Fruit fly (Drosophila melanogaster) whole organism, embryonic: ENCODE measurements around the gene CG13694.

ENCODE experiments used
- CG10366 ChIP-seq: fragments of 200-800 bp; sonication (Bioruptor generic); IDR thresholded peaks from 2 replicates; pipeline ENCODE4 v1.3.6; 2022; ENCODE audit warnings: missing biosample characterization, missing genetic modification characterization
- CG12071 ChIP-seq: fragments of 200-800 bp; sonication (Bioruptor generic); optimal IDR thresholded peaks from 3 replicates; lab custom pipeline; 2018; ENCODE audit warnings: missing biosample characterization, mild to moderate bottlenecking, missing genetic modification characterization
- CG12219 ChIP-seq: fragments of 200-800 bp; sonication (Bioruptor generic); optimal IDR thresholded peaks from 3 replicates; lab custom pipeline; 2018; ENCODE audit warnings: missing biosample characterization, mild to moderate bottlenecking, missing genetic modification characterization
- CG12299 ChIP-seq: fragments of 200-800 bp; sonication (Bioruptor generic); optimal IDR thresholded peaks from 2 replicates; lab custom pipeline; 2018; ENCODE audit warnings: missing biosample characterization, mild to moderate bottlenecking, missing genetic modification characterization
- CG12769 ChIP-seq: fragments of 200-800 bp; sonication (Bioruptor generic); optimal IDR thresholded peaks from 2 replicates; lab custom pipeline; 2019; ENCODE audit warnings: missing biosample characterization, mild to moderate bottlenecking, missing genetic modification characterization, moderate library complexity
- CG13775 ChIP-seq: fragments of 200-800 bp; sonication (Bioruptor generic); optimal IDR thresholded peaks from 3 replicates; lab custom pipeline; 2017; ENCODE audit warnings: missing biosample characterization, mild to moderate bottlenecking, missing genetic modification characterization
- CG15073 ChIP-seq: fragments of 200-800 bp; sonication (Bioruptor generic); optimal IDR thresholded peaks from 2 replicates; lab custom pipeline; 2016; ENCODE audit warnings: missing biosample characterization, missing genetic modification characterization
- CG15269 ChIP-seq: fragments of 200-800 bp; sonication (Bioruptor generic); optimal IDR thresholded peaks from 2 replicates; lab custom pipeline; 2018; ENCODE audit warnings: missing biosample characterization, mild to moderate bottlenecking, missing genetic modification characterization, moderate library complexity
- CG1529 ChIP-seq: fragments of 200-800 bp; sonication (Bioruptor generic); optimal IDR thresholded peaks from 3 replicates; lab custom pipeline; 2018; ENCODE audit warnings: missing biosample characterization, missing genetic modification characterization
- CG17802 ChIP-seq: fragments of 200-800 bp; sonication (Bioruptor generic); optimal IDR thresholded peaks from 2 replicates; lab custom pipeline; 2018; ENCODE audit warnings: missing biosample characterization, mild to moderate bottlenecking, missing genetic modification characterization, moderate library complexity
- CG34376 ChIP-seq: fragments of 200-800 bp; sonication (Bioruptor generic); optimal IDR thresholded peaks from 2 replicates; lab custom pipeline; 2018; ENCODE audit warnings: missing biosample characterization, mild to moderate bottlenecking, missing genetic modification characterization
- CG42726 ChIP-seq: fragments of 200-800 bp; sonication (Bioruptor generic); IDR thresholded peaks from 2 replicates; pipeline ENCODE4 v1.3.6; 2022; ENCODE audit warnings: missing biosample characterization, missing genetic modification characterization; ENCODE audit not compliant: partially characterized antibody
- CG4617 ChIP-seq: fragments of 200-800 bp; sonication (Bioruptor generic); optimal IDR thresholded peaks from 3 replicates; lab custom pipeline; 2016; ENCODE audit warnings: missing biosample characterization, missing genetic modification characterization, borderline replicate concordance
- CG6254 ChIP-seq: fragments of 200-800 bp; sonication (Bioruptor generic); optimal IDR thresholded peaks from 3 replicates; lab custom pipeline; 2017; ENCODE audit warnings: mild to moderate bottlenecking, missing biosample characterization, missing genetic modification reagents, missing genetic modification characterization
- CG6791 ChIP-seq: fragments of 200-800 bp; sonication (Bioruptor generic); IDR thresholded peaks from 3 replicates; pipeline ENCODE4 v1.3.6; 2022; ENCODE audit warnings: missing biosample characterization, missing genetic modification characterization; ENCODE audit not compliant: partially characterized antibody
- CHES-1-like ChIP-seq: fragments of 200-800 bp; sonication (Bioruptor generic); optimal IDR thresholded peaks from 2 replicates; lab custom pipeline; 2016; ENCODE audit warnings: missing biosample characterization, missing genetic modification characterization
- D ChIP-seq, 2 experiments: fragments of 200-800 bp in 1 of 2; fragments of >200 bp in 1 of 2; sonication (Bioruptor generic) in 1 of 2; optimal IDR thresholded peaks; 2 replicates in 1 of 2; 3 replicates in 1 of 2; lab custom pipeline; 2017; ENCODE audit warnings: mild to moderate bottlenecking in 1 of 2, missing biosample characterization in 1 of 2, missing genetic modification characterization in 1 of 2, missing genetic modification reagents in 1 of 2
- D19B ChIP-seq: fragments of 200-800 bp; sonication (Bioruptor generic); optimal IDR thresholded peaks from 2 replicates; lab custom pipeline; 2017; ENCODE audit warnings: missing biosample characterization, mild to moderate bottlenecking, missing genetic modification characterization
- Dip3 ChIP-seq: fragments of 200-800 bp; sonication (Bioruptor generic); optimal IDR thresholded peaks from 3 replicates; lab custom pipeline; 2016; ENCODE audit warnings: missing biosample characterization, missing genetic modification characterization
- Doc2 ChIP-seq: fragments of 200-800 bp; sonication (Bioruptor generic); IDR thresholded peaks from 2 replicates; pipeline ENCODE4 v1.3.6; 2022; ENCODE audit warnings: missing biosample characterization, missing genetic modification characterization
- Eip74EF ChIP-seq, 2 experiments: fragments of 200-800 bp in 1 of 2; fragments of >200 bp in 1 of 2; sonication (Bioruptor generic) in 1 of 2; optimal IDR thresholded peaks; 2 replicates each; lab custom pipeline; 2017 to 2019; ENCODE audit warnings: missing biosample characterization in 2 of 2, missing genetic modification characterization in 2 of 2, mild to moderate bottlenecking in 1 of 2, moderate library complexity in 1 of 2
- H2.0 ChIP-seq: fragments of 200-800 bp; sonication (Bioruptor generic); IDR thresholded peaks from 2 replicates; pipeline ENCODE4 v1.3.6; 2022; ENCODE audit warnings: missing biosample characterization, missing genetic modification characterization
- HLH3B ChIP-seq: fragments of 200-800 bp; sonication (Bioruptor generic); IDR thresholded peaks from 2 replicates; pipeline ENCODE4 v1.3.6; 2022; ENCODE audit warnings: missing biosample characterization, missing genetic modification characterization
- Hey ChIP-seq: fragments of 200-800 bp; sonication (Bioruptor generic); optimal IDR thresholded peaks from 3 replicates; lab custom pipeline; 2018; ENCODE audit warnings: missing biosample characterization, mild to moderate bottlenecking, missing genetic modification characterization
- Hr3 ChIP-seq: fragments of 200-800 bp; sonication (Bioruptor generic); optimal IDR thresholded peaks from 3 replicates; lab custom pipeline; 2016; ENCODE audit warnings: missing biosample characterization, missing genetic modification characterization
- Jarid2 ChIP-seq: fragments of 200-800 bp; sonication (Bioruptor generic); optimal IDR thresholded peaks from 3 replicates; lab custom pipeline; 2017; ENCODE audit warnings: mild to moderate bottlenecking, missing biosample characterization, missing genetic modification reagents, missing genetic modification characterization
- Med ChIP-seq: fragments of 200-800 bp; sonication (Bioruptor generic); peaks from one replicate; lab custom pipeline; 2016; ENCODE audit warnings: missing biosample characterization, missing genetic modification characterization, mild to moderate bottlenecking, inconsistent platforms, moderate library complexity
- Neu2 ChIP-seq: fragments of 200-800 bp; sonication (Bioruptor generic); optimal IDR thresholded peaks from 3 replicates; lab custom pipeline; 2016; ENCODE audit warnings: missing biosample characterization, missing genetic modification characterization, borderline replicate concordance
- Ptx1 ChIP-seq: fragments of 200-800 bp; sonication (Bioruptor generic); IDR thresholded peaks from 2 replicates; pipeline ENCODE4 v1.3.6; 2022; ENCODE audit warnings: missing biosample characterization, missing genetic modification characterization
- Stat92E ChIP-seq, 3 experiments: fragments of >200 bp in 2 of 3; fragments of 200-800 bp in 1 of 3; sonication (Bioruptor generic) in 1 of 3; optimal IDR thresholded peaks; 2 replicates each; lab custom pipeline; 2017 to 2019; ENCODE audit warnings: missing biosample characterization in 3 of 3, missing genetic modification characterization in 3 of 3, mild to moderate bottlenecking in 1 of 3, moderate library complexity in 1 of 3
- YL-1 ChIP-seq: fragments of 200-800 bp; sonication (Bioruptor generic); optimal IDR thresholded peaks from 3 replicates; lab custom pipeline; 2017; ENCODE audit warnings: missing biosample characterization, mild to moderate bottlenecking, missing genetic modification characterization
- al ChIP-seq: fragments of 200-800 bp; sonication (Bioruptor generic); IDR thresholded peaks from 2 replicates; pipeline ENCODE4 v1.3.6; 2022; ENCODE audit warnings: missing biosample characterization, missing genetic modification characterization
- bcd ChIP-seq: fragments of 200-800 bp; sonication (Bioruptor generic); optimal IDR thresholded peaks from 2 replicates; lab custom pipeline; 2017; ENCODE audit warnings: missing biosample characterization, mild to moderate bottlenecking, missing genetic modification characterization
- corto ChIP-seq: fragments of 200-800 bp; sonication (Bioruptor generic); optimal IDR thresholded peaks from 2 replicates; lab custom pipeline; 2016; ENCODE audit warnings: missing biosample characterization, mild to moderate bottlenecking, missing genetic modification characterization, moderate library complexity
- crc ChIP-seq: fragments of 200-800 bp; sonication (Bioruptor generic); optimal IDR thresholded peaks from 2 replicates; lab custom pipeline; 2016; ENCODE audit warnings: missing biosample characterization, missing genetic modification characterization
- gro ChIP-seq: fragments of 200-800 bp; sonication (Bioruptor generic); optimal IDR thresholded peaks from 2 replicates; lab custom pipeline; 2016; ENCODE audit warnings: missing biosample characterization, missing genetic modification characterization
- ind ChIP-seq: fragments of 200-800 bp; sonication (Bioruptor generic); optimal IDR thresholded peaks from 3 replicates; lab custom pipeline; 2016; ENCODE audit warnings: missing biosample characterization, missing genetic modification characterization
- lbe ChIP-seq: fragments of 200-800 bp; sonication (Bioruptor generic); optimal IDR thresholded peaks from 2 replicates; lab custom pipeline; 2016; ENCODE audit warnings: missing biosample characterization, mild to moderate bottlenecking, missing genetic modification characterization
- oc ChIP-seq: fragments of 200-800 bp; sonication (Bioruptor generic); optimal IDR thresholded peaks from 2 replicates; lab custom pipeline; 2018; ENCODE audit warnings: missing biosample characterization, mild to moderate bottlenecking, missing genetic modification characterization, moderate library complexity
- otp ChIP-seq: fragments of 200-800 bp; sonication (Bioruptor generic); IDR thresholded peaks from 3 replicates; pipeline ENCODE4, ENCODE4 v1.3.6; 2022; ENCODE audit warnings: missing biosample characterization, missing genetic modification characterization
- phol ChIP-seq: fragments of 200-800 bp; sonication (Bioruptor generic); optimal IDR thresholded peaks from 3 replicates; lab custom pipeline; 2018; ENCODE audit warnings: missing biosample characterization, mild to moderate bottlenecking, missing genetic modification characterization, moderate library complexity
- scrt ChIP-seq: fragments of 200-800 bp; sonication (Bioruptor generic); optimal IDR thresholded peaks from 2 replicates; lab custom pipeline; 2018; ENCODE audit warnings: missing biosample characterization, mild to moderate bottlenecking, missing genetic modification characterization, moderate library complexity
- seq ChIP-seq: fragments of 200-800 bp; sonication (Bioruptor generic); IDR thresholded peaks from 2 replicates; pipeline ENCODE4 v1.3.6; 2022; ENCODE audit warnings: missing biosample characterization, missing genetic modification characterization
- sqz ChIP-seq: fragments of 200-800 bp; sonication (Bioruptor generic); optimal IDR thresholded peaks from 3 replicates; lab custom pipeline; 2018; ENCODE audit warnings: missing biosample characterization, mild to moderate bottlenecking, missing genetic modification characterization
- ssp ChIP-seq: fragments of 200-800 bp; sonication (Bioruptor generic); IDR thresholded peaks from 2 replicates; pipeline ENCODE4 v1.3.6; 2022; ENCODE audit warnings: missing biosample characterization, missing genetic modification characterization
- tll ChIP-seq, 2 experiments: fragments of 200-800 bp in 1 of 2; fragments of >200 bp in 1 of 2; sonication (Bioruptor generic) in 1 of 2; optimal IDR thresholded peaks; 2 replicates each; lab custom pipeline; 2017 to 2019; ENCODE audit warnings: missing biosample characterization in 2 of 2, missing genetic modification characterization in 2 of 2, mild to moderate bottlenecking in 1 of 2, moderate library complexity in 1 of 2
- tx ChIP-seq: fragments of 200-800 bp; sonication (Bioruptor generic); optimal IDR thresholded peaks from 2 replicates; lab custom pipeline; 2016; ENCODE audit warnings: missing biosample characterization, missing genetic modification characterization

Gene CG13694

dm6 chr2L:131466-132270, 15.4 kb upstream of the CG13694 start, which contains the start of gene Gs1 (continued):
- no peak for TF ChIP-seq D19B
- TF ChIP-seq Med = peak; percentile 90
- TF ChIP-seq gro (GFP tag; lab: Kevin White, UChicago) = peak; percentile 51
- no peak for TF ChIP-seq tll (GFP tag; optimal IDR thresholded peaks at IDR 0.05; lab: Kevin White, UChicago)
- TF ChIP-seq Hey (tag; lab: Kevin White, UChicago) = peak; percentile 46
- no peak for TF ChIP-seq CG17802 (tag; lab: Kevin White, UChicago)
- TF ChIP-seq seq (GFP tag; lab: Robert Waterston, UW) = peak; percentile 18; the same call in 1 of the 2 replicates
- peak; percentile 57; the same call in 1 of the 3 replicates for TF ChIP-seq CG6791 (GFP tag; lab: Robert Waterston, UW)
- no peak for TF ChIP-seq al (GFP tag; lab: Robert Waterston, UW)
- TF ChIP-seq Ptx1 (GFP tag; lab: Robert Waterston, UW) = no peak
- peak; percentile 41 for TF ChIP-seq scrt (GFP tag; lab: Kevin White, UChicago)
- TF ChIP-seq Eip74EF (GFP tag; optimal IDR thresholded peaks at IDR 0.05; lab: Kevin White, UChicago) = peak in 1 of 2 experiments; percentile 72
- peak in 1 of 3 experiments; percentile 48 for TF ChIP-seq Stat92E (GFP tag; optimal IDR thresholded peaks at IDR 0.05; lab: Kevin White, UChicago)
- peak; percentile 85 for TF ChIP-seq CG34376 (GFP tag; lab: Kevin White, UChicago)
- peak; percentile 33 for TF ChIP-seq CG12299 (tag; lab: Kevin White, UChicago)
- TF ChIP-seq corto (GFP tag; lab: Kevin White, UChicago) = no peak
- peak; percentile 48 for TF ChIP-seq oc (tag; lab: Kevin White, UChicago)
- TF ChIP-seq lbe = peak; percentile 0
- TF ChIP-seq sqz (GFP tag; lab: Kevin White, UChicago) = peak; percentile 66
- TF ChIP-seq CG13775 (GFP tag; lab: Kevin White, UChicago) = no peak
- no peak for TF ChIP-seq Dip3 (GFP tag; lab: Kevin White, UChicago)
- no peak for TF ChIP-seq CG42726 (GFP tag; lab: Robert Waterston, UW)
- peak; percentile 77 for TF ChIP-seq CG12769 (tag; lab: Kevin White, UChicago)
- TF ChIP-seq CG1529 (GFP tag; lab: Kevin White, UChicago) = peak; percentile 17
- no peak for TF ChIP-seq CHES-1-like (GFP tag; lab: Kevin White, UChicago)
- TF ChIP-seq YL-1 (GFP tag; lab: Kevin White, UChicago) = peak; percentile 36
- TF ChIP-seq H2.0 (GFP tag; lab: Robert Waterston, UW) = no peak
- TF ChIP-seq CG12071 = peak; percentile 53
- TF ChIP-seq ssp = no peak
- no peak for TF ChIP-seq bcd (GFP tag; lab: Kevin White, UChicago)
- TF ChIP-seq crc (GFP tag; lab: Kevin White, UChicago) = no peak
- TF ChIP-seq CG4617 (GFP tag; lab: Kevin White, UChicago) = no peak
- TF ChIP-seq otp (GFP tag; lab: Robert Waterston, UW) = no peak; the same call in 2 of the 3 replicates
- no peak for TF ChIP-seq Neu2
- no peak for TF ChIP-seq tx (GFP tag; lab: Kevin White, UChicago)
- no peak for TF ChIP-seq D (optimal IDR thresholded peaks at IDR 0.05; lab: Kevin White, UChicago)
- TF ChIP-seq D (GFP tag; optimal IDR thresholded peaks at IDR 0.05; lab: Kevin White, UChicago) = no peak
- TF ChIP-seq CG6254 = peak; percentile 13
- no peak for TF ChIP-seq HLH3B (GFP tag; lab: Robert Waterston, UW)
- TF ChIP-seq CG15269 (tag; lab: Kevin White, UChicago) = peak; percentile 18
- TF ChIP-seq Doc2 (GFP tag; lab: Robert Waterston, UW) = no peak
- TF ChIP-seq phol (tag; lab: Kevin White, UChicago) = no peak
- peak; percentile 89 for TF ChIP-seq Jarid2 (GFP tag; lab: Kevin White, UChicago)
- no peak for TF ChIP-seq Hr3 (GFP tag; lab: Kevin White, UChicago)
- peak; percentile 34 for TF ChIP-seq CG12219
- TF ChIP-seq CG10366 = no peak
- TF ChIP-seq CG15073 = no peak
- TF ChIP-seq ind (GFP tag; lab: Kevin White, UChicago) = no peak
